Fruit fly (Drosophila melanogaster): ENCODE measurements around the gene RnpS1.

dm6 chr3R:9503329-9504088 is 48.3 kb upstream of the RnpS1 start:
- TF ChIP-seq CG7101 (tag; optimal IDR thresholded peaks at IDR 0.05) (peak; percentile 39), Mnt (GFP tag; optimal IDR thresholded peaks at IDR 0.05) (peak; percentile 42), bab1 (GFP tag; optimal IDR thresholded peaks at IDR 0.05) (no peak), cnc (optimal IDR thresholded peaks at IDR 0.05) (no peak), CG5204 (GFP tag; optimal IDR thresholded peaks at IDR 0.05) (no peak), kay (GFP tag; ENCODE audit: borderline replicate concordance) (no peak), CG7045 (GFP tag; optimal IDR thresholded peaks at IDR 0.05) (peak; percentile 52), ovo (GFP tag; optimal IDR thresholded peaks at IDR 0.05) (no peak)
